Fruit fly (Drosophila melanogaster): ENCODE results near the gene eIF4EHP.
A peak's percentile ranks its signal among the peaks of the same experiment; 100 is the strongest.

eIF4EHP gene

DNA sequence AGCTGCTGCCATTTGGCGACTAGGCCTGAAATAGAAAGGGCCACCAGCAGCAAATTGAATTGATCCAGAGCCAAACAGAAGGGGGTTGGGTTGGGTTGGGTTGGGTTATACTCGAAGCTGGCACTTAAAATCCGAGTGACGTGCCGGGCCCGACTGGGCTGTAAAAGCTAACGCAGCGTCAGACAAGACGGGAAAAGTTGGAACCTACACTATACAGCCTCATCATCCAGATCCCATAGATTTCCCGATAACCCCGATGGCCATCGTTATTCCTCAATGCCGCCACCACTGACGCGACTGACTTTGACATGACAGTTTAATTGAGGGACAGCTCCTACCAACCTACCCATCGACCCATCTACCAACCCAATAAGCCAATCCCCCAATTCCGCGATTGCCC lies 38.8 kb downstream of the eIF4EHP start:
- no peak for TF ChIP-seq gl (tag; optimal IDR thresholded peaks at IDR 0.05)
- TF ChIP-seq rn (GFP tag; IDR thresholded peaks at IDR 0.05) = no peak
- TF ChIP-seq CG8301 (tag; optimal IDR thresholded peaks at IDR 0.05) = no peak
- TF ChIP-seq CG8159 (tag; optimal IDR thresholded peaks at IDR 0.05) = no peak
- no peak for TF ChIP-seq D1 (tag; optimal IDR thresholded peaks at IDR 0.05)
- TF ChIP-seq EcR (GFP tag; optimal IDR thresholded peaks at IDR 0.05) = no peak
- TF ChIP-seq fd96Ca (GFP tag; IDR thresholded peaks at IDR 0.05) = no peak
- TF ChIP-seq CG9948 (tag; optimal IDR thresholded peaks at IDR 0.05) = no peak
- no peak for TF ChIP-seq CG15710 (tag; optimal IDR thresholded peaks at IDR 0.05)
- no peak for TF ChIP-seq Snoo (tag; optimal IDR thresholded peaks at IDR 0.05)
- no peak for TF ChIP-seq CG32121 (GFP tag; IDR thresholded peaks at IDR 0.05)
- no peak for TF ChIP-seq CG13204 (GFP tag; optimal IDR thresholded peaks at IDR 0.05)
- TF ChIP-seq Pif1B (GFP tag; optimal IDR thresholded peaks at IDR 0.05) = no peak
- TF ChIP-seq Ets98B (GFP tag; IDR thresholded peaks at IDR 0.05) = no peak
- no peak for TF ChIP-seq CG10348 (GFP tag; IDR thresholded peaks at IDR 0.05)
- TF ChIP-seq CG4496 (GFP tag; IDR thresholded peaks at IDR 0.05) = no peak
- TF ChIP-seq Pif1A (GFP tag; optimal IDR thresholded peaks at IDR 0.05) = no peak
- no peak for TF ChIP-seq CG14655 (GFP tag; optimal IDR thresholded peaks at IDR 0.05)
- TF ChIP-seq CG12605 (GFP tag; IDR thresholded peaks at IDR 0.05) = no peak

DNA sequence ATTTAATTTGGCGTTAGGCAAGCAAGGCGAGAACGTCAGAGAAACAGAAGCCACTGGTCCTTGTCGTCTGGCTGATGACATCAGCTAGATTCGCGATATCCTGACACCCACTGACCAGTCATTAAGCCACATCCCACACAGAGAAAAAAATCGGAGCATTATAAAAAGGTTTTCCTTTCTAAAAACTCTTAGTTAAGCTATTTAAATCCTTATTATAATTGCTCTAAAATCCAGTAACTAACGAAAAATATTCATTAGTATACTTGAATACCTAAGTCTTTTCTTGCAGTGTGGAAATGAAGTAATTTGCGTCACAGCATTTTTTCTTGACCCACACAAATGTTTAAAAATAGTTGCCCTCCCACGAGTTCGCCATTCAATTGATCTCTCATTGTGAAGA lies 39.9 kb downstream of the eIF4EHP start:
- TF ChIP-seq CG34367 (tag; optimal IDR thresholded peaks at IDR 0.05) = no peak
- TF ChIP-seq CG10348 (GFP tag; IDR thresholded peaks at IDR 0.05) = no peak

DNA sequence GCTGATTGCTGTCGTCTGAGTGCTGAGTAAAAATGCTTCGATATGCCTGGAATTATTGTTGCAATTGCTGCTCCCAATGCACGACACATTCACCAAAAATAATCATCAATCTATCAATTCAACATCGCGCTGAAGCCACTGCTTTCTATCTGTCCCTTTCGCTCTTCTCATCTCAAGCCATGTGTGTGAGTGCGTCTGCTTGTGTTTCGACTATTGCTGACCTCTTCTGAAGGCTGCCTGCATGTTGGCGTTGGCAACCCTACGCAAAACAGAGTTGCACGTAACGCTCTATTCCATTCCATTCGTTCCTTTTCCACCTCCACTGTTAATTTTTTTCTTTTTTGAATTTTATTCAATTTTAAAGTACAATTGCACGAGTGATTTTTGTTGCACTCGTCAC lies 43.0 kb downstream of the eIF4EHP start:
- TF ChIP-seq CG13204 (GFP tag; optimal IDR thresholded peaks at IDR 0.05) = no peak
- TF ChIP-seq gl (tag; optimal IDR thresholded peaks at IDR 0.05) = no peak
- no peak for TF ChIP-seq CG8159 (tag; optimal IDR thresholded peaks at IDR 0.05)
- no peak for TF ChIP-seq Ets98B (GFP tag; IDR thresholded peaks at IDR 0.05)
- no peak for TF ChIP-seq EcR (GFP tag; optimal IDR thresholded peaks at IDR 0.05)
- TF ChIP-seq CG8301 (tag; optimal IDR thresholded peaks at IDR 0.05) = no peak
- no peak for TF ChIP-seq CG12605 (GFP tag; IDR thresholded peaks at IDR 0.05)
- no peak for TF ChIP-seq Snoo (tag; optimal IDR thresholded peaks at IDR 0.05)
- no peak for TF ChIP-seq Pif1A (GFP tag; optimal IDR thresholded peaks at IDR 0.05)
- no peak for TF ChIP-seq Pif1B (GFP tag; optimal IDR thresholded peaks at IDR 0.05)
- TF ChIP-seq D1 (tag; optimal IDR thresholded peaks at IDR 0.05) = no peak
- TF ChIP-seq rn (GFP tag; IDR thresholded peaks at IDR 0.05) = no peak
- no peak for TF ChIP-seq CG32121 (GFP tag; IDR thresholded peaks at IDR 0.05)
- no peak for TF ChIP-seq fd96Ca (GFP tag; IDR thresholded peaks at IDR 0.05)

DNA sequence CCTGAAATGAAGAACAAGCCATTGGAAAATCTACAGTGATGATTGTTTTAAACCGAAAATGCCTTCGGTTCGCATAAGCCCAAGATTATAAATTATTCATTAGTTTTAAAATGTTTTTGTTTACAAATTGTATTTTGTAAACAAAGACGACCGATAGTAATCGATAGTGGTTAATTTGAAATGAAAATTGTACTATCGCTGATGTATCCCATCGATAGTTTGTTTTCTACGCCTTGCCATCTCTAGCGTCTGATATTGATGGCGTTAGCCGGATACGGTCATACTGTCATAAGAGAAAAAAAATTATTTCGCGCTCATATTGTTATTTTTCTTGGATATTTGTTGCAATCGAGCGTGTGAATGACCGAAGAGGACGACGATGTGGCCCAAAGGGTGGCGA lies 50.7 kb downstream of the eIF4EHP start, which contains the start of gene SMC1:
Gene SMC1, plus strand, starts transcription at position 247 of the 400 bp plus-strand sequence.
- TF ChIP-seq Snoo (tag; optimal IDR thresholded peaks at IDR 0.05) (no peak), CG8301 (tag; optimal IDR thresholded peaks at IDR 0.05) (no peak), CG4496 (GFP tag; IDR thresholded peaks at IDR 0.05) (no peak), rn (GFP tag; IDR thresholded peaks at IDR 0.05) (no peak), D1 (tag; optimal IDR thresholded peaks at IDR 0.05) (no peak), CG17806 (tag; optimal IDR thresholded peaks at IDR 0.05) (no peak), CG32121 (GFP tag; IDR thresholded peaks at IDR 0.05) (no peak), EcR (GFP tag; optimal IDR thresholded peaks at IDR 0.05) (no peak), CG12605 (GFP tag; IDR thresholded peaks at IDR 0.05) (no peak), CG14655 (GFP tag; optimal IDR thresholded peaks at IDR 0.05) (no peak), Pif1B (GFP tag; optimal IDR thresholded peaks at IDR 0.05) (no peak), CG13204 (GFP tag; optimal IDR thresholded peaks at IDR 0.05) (no peak), CG8159 (tag; optimal IDR thresholded peaks at IDR 0.05) (no peak)

DNA sequence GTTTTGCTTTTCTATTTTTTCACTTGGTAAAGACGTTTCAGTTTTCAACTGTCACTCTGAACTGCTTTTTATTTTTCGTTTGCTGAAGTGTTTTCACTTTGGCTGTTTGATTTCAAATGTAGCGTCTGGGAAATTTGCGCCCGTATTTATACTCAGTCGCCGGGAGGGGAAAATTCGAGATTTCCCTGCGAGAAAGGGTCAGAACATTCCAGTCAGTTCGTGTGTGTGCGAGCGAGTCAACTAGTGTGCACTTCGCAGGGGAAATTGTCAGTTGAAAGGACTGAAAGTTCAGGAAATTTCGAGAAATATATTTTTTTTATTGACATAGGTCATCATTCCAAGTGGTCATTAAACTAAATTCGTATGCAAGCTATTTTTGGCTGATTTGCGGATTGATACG lies 51.6 kb downstream of the eIF4EHP start, which contains the start of gene Hsp68:
Gene Hsp68, minus strand, starts transcription at position 123 of the 400 bp plus-strand sequence.
- peak; percentile 88 for TF ChIP-seq EcR (GFP tag; optimal IDR thresholded peaks at IDR 0.05)
- no peak for TF ChIP-seq CG8301 (tag; optimal IDR thresholded peaks at IDR 0.05)
- TF ChIP-seq CG15710 (tag; optimal IDR thresholded peaks at IDR 0.05) = peak; percentile 10
- peak; percentile 1 for TF ChIP-seq gl (tag; optimal IDR thresholded peaks at IDR 0.05)
- TF ChIP-seq Snoo (tag; optimal IDR thresholded peaks at IDR 0.05) = no peak
- TF ChIP-seq CG32121 (GFP tag; IDR thresholded peaks at IDR 0.05) = peak; percentile 15; the same call in 1 of the 2 replicates

DNA sequence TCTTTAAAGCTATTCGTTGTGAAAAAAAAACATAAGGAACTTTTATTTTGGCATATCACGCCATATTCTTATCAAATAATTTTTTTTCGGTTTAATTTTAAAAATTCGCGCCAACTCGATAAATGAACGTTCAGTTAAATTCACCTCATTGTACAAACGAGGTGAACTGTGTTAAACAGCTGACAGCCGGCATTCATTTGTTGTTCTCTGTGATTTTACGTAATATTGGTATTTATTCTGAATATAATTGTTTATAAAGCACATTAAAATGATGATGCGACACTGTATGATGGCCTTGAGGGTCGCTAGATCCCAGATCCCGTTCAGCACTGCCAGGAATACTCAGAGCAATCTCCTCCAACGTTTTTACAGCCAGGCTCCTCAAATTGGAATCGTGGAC lies 54.5 kb downstream of the eIF4EHP start, which contains the start of gene CG6000:
Gene CG6000, plus strand, starts transcription at position 165 of the 400 bp plus-strand sequence.
- TF ChIP-seq CG32121 (GFP tag; IDR thresholded peaks at IDR 0.05) = no peak

DNA sequence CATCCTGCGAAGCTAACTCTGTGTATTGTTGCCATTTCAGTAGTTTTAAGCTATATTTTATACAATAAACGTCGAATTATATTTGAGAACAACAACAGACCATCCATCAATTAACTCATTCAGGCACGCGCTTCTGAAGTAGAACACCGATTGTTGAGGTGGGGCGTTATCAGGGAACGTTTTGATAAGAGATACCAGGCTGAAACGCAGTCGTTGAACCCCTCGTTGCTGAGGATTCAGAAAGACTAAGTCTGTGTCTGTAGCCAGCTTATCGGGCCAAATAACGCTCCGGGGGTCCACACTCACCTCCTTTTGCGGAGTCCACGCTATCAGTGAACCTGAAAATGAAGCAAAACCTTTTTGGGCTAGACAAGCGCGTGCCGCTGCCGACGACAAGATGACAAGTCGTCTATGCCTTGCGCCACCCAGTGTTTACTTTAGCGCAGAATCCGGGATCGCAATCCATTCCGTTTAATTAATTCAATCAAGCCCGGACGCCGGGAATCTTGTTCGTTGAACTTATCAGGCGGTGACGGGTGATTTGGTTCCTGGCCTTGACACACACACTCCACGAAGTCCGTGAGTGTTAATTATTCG lies 55.2 kb downstream of the eIF4EHP start:
- TF ChIP-seq EcR (GFP tag; optimal IDR thresholded peaks at IDR 0.05) (peak; percentile 89), Pif1B (GFP tag; optimal IDR thresholded peaks at IDR 0.05) (no peak), Ets98B (GFP tag; IDR thresholded peaks at IDR 0.05) (peak; percentile 76)

Data from whole organism, pupa.